Fruit fly (Drosophila melanogaster) whole organism, embryonic: ENCODE measurements around the gene CG15635.

Experiments used
- CG10321 ChIP-seq: fragments of 200-800 bp; sonication (Bioruptor generic); IDR thresholded peaks from 2 replicates; pipeline ENCODE4 v1.3.6; 2022; ENCODE audit warnings: missing biosample characterization, missing genetic modification characterization
- CG11560 ChIP-seq: fragments of 200-800 bp; sonication (Bioruptor generic); IDR thresholded peaks from 3 replicates; pipeline ENCODE4 v1.3.6; 2022; ENCODE audit warnings: missing biosample characterization, missing genetic modification characterization
- CG16863 ChIP-seq: fragments of 200-800 bp; sonication (Bioruptor generic); optimal IDR thresholded peaks from 3 replicates; lab custom pipeline; 2016; ENCODE audit warnings: missing biosample characterization, missing genetic modification characterization
- PHDP ChIP-seq: fragments of 200-800 bp; sonication (Bioruptor generic); optimal IDR thresholded peaks from 3 replicates; lab custom pipeline; 2018; ENCODE audit warnings: missing biosample characterization, mild to moderate bottlenecking, missing genetic modification characterization, moderate library complexity
- bigmax ChIP-seq: fragments of 200-800 bp; sonication (Bioruptor generic); optimal IDR thresholded peaks from 2 replicates; lab custom pipeline; 2018; ENCODE audit warnings: missing biosample characterization, mild to moderate bottlenecking, missing genetic modification characterization
- nerfin-1 ChIP-seq: fragments of 200-800 bp; sonication (Bioruptor generic); optimal IDR thresholded peaks from 3 replicates; lab custom pipeline; 2019; ENCODE audit warnings: missing biosample characterization, mild to moderate bottlenecking, missing genetic modification characterization, moderate library complexity
- pnt ChIP-seq: fragments of 200-800 bp; sonication (Bioruptor generic); optimal IDR thresholded peaks from 3 replicates; lab custom pipeline; 2016; ENCODE audit warnings: missing biosample characterization, missing genetic modification characterization
- pros ChIP-seq: fragments of 200-800 bp; sonication (Bioruptor generic); optimal IDR thresholded peaks from 3 replicates; lab custom pipeline; 2019; ENCODE audit warnings: missing biosample characterization, mild to moderate bottlenecking, missing genetic modification characterization, moderate library complexity
- sens-2 ChIP-seq: fragments of 200-800 bp; sonication (Bioruptor generic); IDR thresholded peaks from 2 replicates; pipeline ENCODE4 v1.3.6; 2022; ENCODE audit warnings: missing biosample characterization, missing genetic modification characterization
- stwl ChIP-seq: fragments of 200-800 bp; sonication (Bioruptor generic); optimal IDR thresholded peaks from 3 replicates; lab custom pipeline; 2018; ENCODE audit warnings: missing biosample characterization, mild to moderate bottlenecking, missing genetic modification characterization, moderate library complexity

dm6 chr2L:4650752-4651453 lies 8.1 kb downstream of the CG15635 start, which contains the start of gene CG3355:
- TF ChIP-seq PHDP (tag; lab: Kevin White, UChicago), result no peak
- TF ChIP-seq stwl, result no peak
- no peak for TF ChIP-seq pros
- no peak for TF ChIP-seq bigmax (GFP tag; lab: Kevin White, UChicago)
- TF ChIP-seq nerfin-1 (tag; lab: Kevin White, UChicago), result no peak
- TF ChIP-seq CG11560 (tag; lab: Robert Waterston, UW), result no peak
- TF ChIP-seq sens-2 (GFP tag; lab: Robert Waterston, UW), result no peak
- no peak for TF ChIP-seq CG16863 (GFP tag; lab: Kevin White, UChicago)
- TF ChIP-seq CG10321 (GFP tag; lab: Robert Waterston, UW), result no peak
- TF ChIP-seq pnt (GFP tag; lab: Kevin White, UChicago), result no peak
